Fruit fly (Drosophila melanogaster) whole organism, embryonic: Measurements from ENCODE around the gene srp.
A peak's percentile ranks its signal among the peaks of the same experiment; 100 is the strongest.

ENCODE experiments used
- Abd-B ChIP-seq: fragments of 200-800 bp; sonication (Bioruptor generic); optimal IDR thresholded peaks from 2 replicates; lab custom pipeline; 2018; ENCODE audit warnings: missing biosample characterization, mild to moderate bottlenecking, missing genetic modification characterization, moderate library complexity
- Ada2b ChIP-seq: fragments of 200-800 bp; sonication (Bioruptor generic); IDR thresholded peaks from 2 replicates; pipeline ENCODE4 v1.3.6; 2022; ENCODE audit warnings: missing biosample characterization, missing genetic modification characterization
- Asciz ChIP-seq: fragments of 200-800 bp; sonication (Bioruptor generic); optimal IDR thresholded peaks from 2 replicates; lab custom pipeline; 2017; ENCODE audit warnings: missing biosample characterization, mild to moderate bottlenecking, missing genetic modification characterization, missing genetic modification reagents
- Atf-2 ChIP-seq: fragments of 200-800 bp; sonication (Bioruptor generic); optimal IDR thresholded peaks from 2 replicates; lab custom pipeline; 2016; ENCODE audit warnings: missing biosample characterization, missing genetic modification characterization
- CG1024 ChIP-seq: fragments of 200-800 bp; sonication (Bioruptor generic); IDR thresholded peaks from 2 replicates; pipeline ENCODE4 v1.3.6; 2022; ENCODE audit warnings: missing biosample characterization, missing genetic modification characterization
- CG10321 ChIP-seq: fragments of 200-800 bp; sonication (Bioruptor generic); IDR thresholded peaks from 2 replicates; pipeline ENCODE4 v1.3.6; 2022; ENCODE audit warnings: missing biosample characterization, missing genetic modification characterization
- CG11456 ChIP-seq: fragments of 200-800 bp; sonication (Bioruptor generic); IDR thresholded peaks from 3 replicates; pipeline ENCODE4 v1.3.6; 2022; ENCODE audit warnings: missing biosample characterization, missing genetic modification characterization
- CG11504 ChIP-seq: fragments of 200-800 bp; sonication (Bioruptor generic); optimal IDR thresholded peaks from 3 replicates; lab custom pipeline; 2019; ENCODE audit warnings: missing biosample characterization, mild to moderate bottlenecking, missing genetic modification characterization, moderate library complexity
- CG11560 ChIP-seq: fragments of 200-800 bp; sonication (Bioruptor generic); IDR thresholded peaks from 3 replicates; pipeline ENCODE4 v1.3.6; 2022; ENCODE audit warnings: missing biosample characterization, missing genetic modification characterization
- CG12942 ChIP-seq: fragments of 200-800 bp; sonication (Bioruptor generic); optimal IDR thresholded peaks from 3 replicates; lab custom pipeline; 2016; ENCODE audit warnings: missing biosample characterization, missing genetic modification characterization
- CG1603 ChIP-seq: fragments of 200-800 bp; sonication (Bioruptor generic); optimal IDR thresholded peaks from 2 replicates; lab custom pipeline; 2019; ENCODE audit warnings: missing biosample characterization, mild to moderate bottlenecking, missing genetic modification characterization, moderate library complexity
- CG1647 ChIP-seq: fragments of 200-800 bp; sonication (Bioruptor generic); optimal IDR thresholded peaks from 3 replicates; lab custom pipeline; 2016; ENCODE audit warnings: missing biosample characterization, missing genetic modification characterization
- CG2129 ChIP-seq: fragments of 200-800 bp; sonication (Bioruptor generic); IDR thresholded peaks from 2 replicates; pipeline ENCODE4 v1.3.6; 2022; ENCODE audit warnings: missing biosample characterization, missing genetic modification characterization; ENCODE audit not compliant: partially characterized antibody
- CG2202 ChIP-seq: fragments of 200-800 bp; sonication (Bioruptor generic); optimal IDR thresholded peaks from 2 replicates; lab custom pipeline; 2018; ENCODE audit warnings: missing biosample characterization, mild to moderate bottlenecking, missing genetic modification characterization
- CG3065 ChIP-seq: fragments of 200-800 bp; sonication (Bioruptor generic); optimal IDR thresholded peaks from 2 replicates; lab custom pipeline; 2016; ENCODE audit warnings: missing biosample characterization, missing genetic modification characterization
- CG31365 ChIP-seq: fragments of 200-800 bp; sonication (Bioruptor generic); optimal IDR thresholded peaks from 2 replicates; lab custom pipeline; 2018; ENCODE audit warnings: missing biosample characterization, mild to moderate bottlenecking, missing genetic modification characterization
- CG43689 ChIP-seq: fragments of 200-800 bp; sonication (Bioruptor generic); IDR thresholded peaks from 2 replicates; pipeline ENCODE4 v1.3.6; 2022; ENCODE audit warnings: missing biosample characterization, missing genetic modification characterization
- CG4820 ChIP-seq: fragments of 200-800 bp; sonication (Bioruptor generic); optimal IDR thresholded peaks from 3 replicates; lab custom pipeline; 2016; ENCODE audit warnings: missing biosample characterization, missing genetic modification characterization
- CG6272 ChIP-seq: fragments of 200-800 bp; sonication (Bioruptor generic); IDR thresholded peaks from 2 replicates; pipeline ENCODE4 v1.3.6; 2022; ENCODE audit warnings: missing biosample characterization, missing genetic modification characterization
- CG6765 ChIP-seq: fragments of 200-800 bp; sonication (Bioruptor generic); optimal IDR thresholded peaks from 3 replicates; lab custom pipeline; 2017; ENCODE audit warnings: missing biosample characterization, mild to moderate bottlenecking, missing genetic modification characterization
- CG9817 ChIP-seq: fragments of 200-800 bp; sonication (Bioruptor generic); optimal IDR thresholded peaks from 2 replicates; lab custom pipeline; 2018; ENCODE audit warnings: missing biosample characterization, mild to moderate bottlenecking, missing genetic modification characterization, moderate library complexity
- Doc2 ChIP-seq: fragments of 200-800 bp; sonication (Bioruptor generic); IDR thresholded peaks from 2 replicates; pipeline ENCODE4 v1.3.6; 2022; ENCODE audit warnings: missing biosample characterization, missing genetic modification characterization
- Fer1 ChIP-seq: fragments of 200-800 bp; sonication (Bioruptor generic); optimal IDR thresholded peaks from 2 replicates; lab custom pipeline; 2017; ENCODE audit warnings: missing biosample characterization, mild to moderate bottlenecking, missing genetic modification characterization
- HHEX ChIP-seq: fragments of 200-800 bp; sonication (Bioruptor generic); optimal IDR thresholded peaks from 3 replicates; lab custom pipeline; 2017; ENCODE audit warnings: missing biosample characterization, mild to moderate bottlenecking, missing genetic modification characterization, missing genetic modification reagents
- Hr78 ChIP-seq, 2 experiments: fragments of 200-800 bp in 1 of 2; fragments of >200 bp in 1 of 2; sonication (Bioruptor generic) in 1 of 2; optimal IDR thresholded peaks; 2 replicates each; lab custom pipeline; 2017 to 2019; ENCODE audit warnings: missing biosample characterization in 2 of 2, missing genetic modification characterization in 2 of 2, mild to moderate bottlenecking in 1 of 2, moderate library complexity in 1 of 2
- Lhr ChIP-seq: fragments of 200-800 bp; sonication (Bioruptor generic); optimal IDR thresholded peaks from 3 replicates; lab custom pipeline; 2017; ENCODE audit warnings: mild to moderate bottlenecking, missing biosample characterization, missing genetic modification reagents, missing genetic modification characterization
- MESR4 ChIP-seq: fragments of 200-800 bp; sonication (Bioruptor generic); optimal IDR thresholded peaks from 2 replicates; lab custom pipeline; 2018; ENCODE audit warnings: missing biosample characterization, mild to moderate bottlenecking, missing genetic modification characterization, moderate library complexity
- Mes4 ChIP-seq: fragments of 200-800 bp; sonication (Bioruptor generic); optimal IDR thresholded peaks from 2 replicates; lab custom pipeline; 2016; ENCODE audit warnings: missing biosample characterization, missing genetic modification characterization
- NK7.1 ChIP-seq: fragments of 200-800 bp; sonication (Bioruptor generic); optimal IDR thresholded peaks from 3 replicates; lab custom pipeline; 2016; ENCODE audit warnings: missing biosample characterization, missing genetic modification characterization
- Opbp ChIP-seq: fragments of 200-800 bp; sonication (Bioruptor generic); IDR thresholded peaks from 3 replicates; pipeline ENCODE4 v1.3.6; 2022; ENCODE audit warnings: missing biosample characterization, missing genetic modification characterization; ENCODE audit not compliant: partially characterized antibody
- Stat92E ChIP-seq, 3 experiments: fragments of >200 bp in 2 of 3; fragments of 200-800 bp in 1 of 3; sonication (Bioruptor generic) in 1 of 3; optimal IDR thresholded peaks; 2 replicates each; lab custom pipeline; 2017 to 2019; ENCODE audit warnings: missing biosample characterization in 3 of 3, missing genetic modification characterization in 3 of 3, mild to moderate bottlenecking in 1 of 3, moderate library complexity in 1 of 3
- bcd ChIP-seq: fragments of 200-800 bp; sonication (Bioruptor generic); optimal IDR thresholded peaks from 2 replicates; lab custom pipeline; 2017; ENCODE audit warnings: missing biosample characterization, mild to moderate bottlenecking, missing genetic modification characterization
- cad ChIP-seq: fragments of >200 bp; optimal IDR thresholded peaks from 2 replicates; lab custom pipeline; 2017; ENCODE audit warnings: missing biosample characterization, missing genetic modification characterization
- caup ChIP-seq: fragments of 200-800 bp; sonication (Bioruptor generic); optimal IDR thresholded peaks from 3 replicates; lab custom pipeline; 2017; ENCODE audit warnings: missing biosample characterization, mild to moderate bottlenecking, missing genetic modification characterization, moderate library complexity; ENCODE audit not compliant: severe bottlenecking
- crp ChIP-seq, 2 experiments: fragments of 200-800 bp; sonication (Bioruptor generic); optimal IDR thresholded peaks; 2 replicates in 1 of 2; 3 replicates in 1 of 2; lab custom pipeline; 2017; ENCODE audit warnings: missing biosample characterization in 2 of 2, missing genetic modification characterization in 2 of 2, mild to moderate bottlenecking in 1 of 2, moderate library complexity in 1 of 2
- dimm ChIP-seq: fragments of 200-800 bp; sonication (Bioruptor generic); IDR thresholded peaks from 2 replicates; pipeline ENCODE4 v1.3.6; 2022; ENCODE audit warnings: missing biosample characterization, missing genetic modification characterization
- dmrt99B ChIP-seq: fragments of 200-800 bp; sonication (Bioruptor generic); optimal IDR thresholded peaks from 2 replicates; lab custom pipeline; 2018; ENCODE audit warnings: missing biosample characterization, mild to moderate bottlenecking, missing genetic modification characterization, moderate library complexity
- dysf ChIP-seq: fragments of 200-800 bp; sonication (Bioruptor generic); IDR thresholded peaks from 3 replicates; pipeline ENCODE4 v1.3.6; 2022; ENCODE audit warnings: missing biosample characterization, missing genetic modification characterization
- fd64A ChIP-seq: fragments of 200-800 bp; sonication (Bioruptor generic); optimal IDR thresholded peaks from 3 replicates; lab custom pipeline; 2018; ENCODE audit warnings: missing biosample characterization, mild to moderate bottlenecking, missing genetic modification characterization
- gem ChIP-seq: fragments of 200-800 bp; sonication (Bioruptor generic); optimal IDR thresholded peaks from 2 replicates; lab custom pipeline; 2019; ENCODE audit warnings: missing biosample characterization, mild to moderate bottlenecking, missing genetic modification characterization, moderate library complexity
- mirr ChIP-seq: fragments of 200-800 bp; sonication (Bioruptor generic); optimal IDR thresholded peaks from 3 replicates; lab custom pipeline; 2018; ENCODE audit warnings: missing biosample characterization, mild to moderate bottlenecking, missing genetic modification characterization
- oc ChIP-seq: fragments of 200-800 bp; sonication (Bioruptor generic); optimal IDR thresholded peaks from 2 replicates; lab custom pipeline; 2018; ENCODE audit warnings: missing biosample characterization, mild to moderate bottlenecking, missing genetic modification characterization, moderate library complexity
- p53 ChIP-seq: fragments of 200-800 bp; sonication (Bioruptor generic); optimal IDR thresholded peaks from 2 replicates; lab custom pipeline; 2016; ENCODE audit warnings: missing biosample characterization, missing genetic modification characterization
- phol ChIP-seq: fragments of 200-800 bp; sonication (Bioruptor generic); optimal IDR thresholded peaks from 3 replicates; lab custom pipeline; 2018; ENCODE audit warnings: missing biosample characterization, mild to moderate bottlenecking, missing genetic modification characterization, moderate library complexity
- run ChIP-seq: fragments of 200-800 bp; sonication (Bioruptor generic); optimal IDR thresholded peaks from 3 replicates; lab custom pipeline; 2018; ENCODE audit warnings: missing biosample characterization, mild to moderate bottlenecking, missing genetic modification characterization
- slbo ChIP-seq: fragments of 200-800 bp; sonication (Bioruptor generic); IDR thresholded peaks from 2 replicates; pipeline ENCODE4 v1.3.6; 2022; ENCODE audit warnings: missing biosample characterization, missing genetic modification characterization
- tgo ChIP-seq: fragments of 200-800 bp; sonication (Bioruptor generic); IDR thresholded peaks from 3 replicates; pipeline ENCODE4 v1.3.6; 2022; ENCODE audit warnings: missing biosample characterization, missing genetic modification characterization
- tin ChIP-seq: fragments of 200-800 bp; sonication (Bioruptor generic); optimal IDR thresholded peaks from 3 replicates; lab custom pipeline; 2016; ENCODE audit warnings: missing biosample characterization, missing genetic modification characterization
- tll ChIP-seq, 2 experiments: fragments of 200-800 bp in 1 of 2; fragments of >200 bp in 1 of 2; sonication (Bioruptor generic) in 1 of 2; optimal IDR thresholded peaks; 2 replicates each; lab custom pipeline; 2017 to 2019; ENCODE audit warnings: missing biosample characterization in 2 of 2, missing genetic modification characterization in 2 of 2, mild to moderate bottlenecking in 1 of 2, moderate library complexity in 1 of 2
- zen ChIP-seq: fragments of 200-800 bp; sonication (Bioruptor generic); optimal IDR thresholded peaks from 3 replicates; lab custom pipeline; 2018; ENCODE audit warnings: missing biosample characterization, mild to moderate bottlenecking, missing genetic modification characterization, moderate library complexity

The srp gene

DNA sequence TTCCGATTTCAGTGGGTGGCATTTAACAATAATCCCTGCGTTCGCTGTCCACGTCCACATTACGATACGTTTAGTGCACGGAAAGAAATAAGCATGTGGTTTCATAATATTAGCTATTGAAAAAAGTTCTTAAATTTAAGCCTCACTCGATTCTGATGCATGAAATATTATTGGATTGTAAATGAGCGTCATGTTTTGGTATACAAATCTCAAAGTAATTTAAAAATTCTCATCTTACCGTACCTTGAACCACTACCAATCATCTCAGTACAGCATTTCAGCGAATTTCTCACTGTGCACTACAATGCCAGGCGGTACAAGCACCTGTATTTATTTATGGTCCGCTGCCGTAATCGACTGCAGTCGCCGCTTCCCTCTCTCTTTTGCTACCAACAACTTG is 11.7 kb upstream of the srp start (continued):
- TF ChIP-seq CG31365 (tag; lab: Kevin White, UChicago) (peak; percentile 56), zen (peak; percentile 64), CG1603 (tag; lab: Kevin White, UChicago) (peak; percentile 87), Hr78 (GFP tag; optimal IDR thresholded peaks at IDR 0.05; lab: Kevin White, UChicago) (peak in 1 of 2 experiments; percentile 54), run (tag; lab: Kevin White, UChicago) (peak; percentile 61), Doc2 (GFP tag; lab: Robert Waterston, UW) (no peak), tin (peak; percentile 78), oc (tag; lab: Kevin White, UChicago) (peak; percentile 50), CG6272 (GFP tag; lab: Robert Waterston, UW) (peak; percentile 73), caup (GFP tag; lab: Kevin White, UChicago) (peak; percentile 67), gem (tag; lab: Kevin White, UChicago) (peak; percentile 91), Mes4 (peak; percentile 71), CG2202 (tag; lab: Kevin White, UChicago) (peak; percentile 26), tll (GFP tag; optimal IDR thresholded peaks at IDR 0.05; lab: Kevin White, UChicago) (no peak), dysf (GFP tag; lab: Robert Waterston, UW) (no peak), Abd-B (GFP tag; lab: Kevin White, UChicago) (peak; percentile 76), Lhr (GFP tag; lab: Kevin White, UChicago) (peak; percentile 19), dimm (GFP tag; lab: Robert Waterston, UW) (no peak), CG4820 (peak; percentile 70), CG6765 (GFP tag; lab: Kevin White, UChicago) (peak; percentile 50), CG3065 (GFP tag; lab: Kevin White, UChicago) (peak; percentile 6), CG11504 (tag; lab: Kevin White, UChicago) (peak; percentile 88), Fer1 (GFP tag; lab: Kevin White, UChicago) (peak; percentile 84), NK7.1 (GFP tag; lab: Kevin White, UChicago) (peak; percentile 64), dmrt99B (tag; lab: Kevin White, UChicago) (peak; percentile 93), CG1647 (GFP tag; lab: Kevin White, UChicago) (peak; percentile 58), mirr (GFP tag; lab: Kevin White, UChicago) (peak; percentile 23), CG12942 (GFP tag; lab: Kevin White, UChicago) (peak; percentile 69), Atf-2 (GFP tag; lab: Kevin White, UChicago) (peak; percentile 70), fd64A (GFP tag; lab: Kevin White, UChicago) (peak; percentile 71), Opbp (GFP tag; lab: Robert Waterston, UW) (no peak), crp (GFP tag; optimal IDR thresholded peaks at IDR 0.05; lab: Kevin White, UChicago) (peak in 1 of 2 experiments; percentile 21), slbo (no peak), CG2129 (GFP tag; lab: Robert Waterston, UW) (no peak), MESR4 (GFP tag; lab: Kevin White, UChicago) (no peak), CG11560 (tag; lab: Robert Waterston, UW) (no peak), Asciz (GFP tag; lab: Kevin White, UChicago) (peak; percentile 68), tgo (GFP tag; lab: Robert Waterston, UW) (no peak), Stat92E (GFP tag; optimal IDR thresholded peaks at IDR 0.05; lab: Kevin White, UChicago) (no peak), bcd (peak; percentile 82), CG1024 (GFP tag; lab: Robert Waterston, UW) (no peak), phol (tag; lab: Kevin White, UChicago) (peak; percentile 87), HHEX (GFP tag; lab: Kevin White, UChicago) (peak; percentile 78), Ada2b (GFP tag; lab: Robert Waterston, UW) (no peak), CG9817 (tag; lab: Kevin White, UChicago) (peak; percentile 83), cad (GFP tag; lab: Kevin White, UChicago) (no peak), CG11456 (no peak), CG43689 (GFP tag; lab: Robert Waterston, UW) (no peak), p53 (peak; percentile 57), CG10321 (no peak)
